Worm (Caenorhabditis elegans): ENCODE measurements around the gene adm-2.

DNA sequence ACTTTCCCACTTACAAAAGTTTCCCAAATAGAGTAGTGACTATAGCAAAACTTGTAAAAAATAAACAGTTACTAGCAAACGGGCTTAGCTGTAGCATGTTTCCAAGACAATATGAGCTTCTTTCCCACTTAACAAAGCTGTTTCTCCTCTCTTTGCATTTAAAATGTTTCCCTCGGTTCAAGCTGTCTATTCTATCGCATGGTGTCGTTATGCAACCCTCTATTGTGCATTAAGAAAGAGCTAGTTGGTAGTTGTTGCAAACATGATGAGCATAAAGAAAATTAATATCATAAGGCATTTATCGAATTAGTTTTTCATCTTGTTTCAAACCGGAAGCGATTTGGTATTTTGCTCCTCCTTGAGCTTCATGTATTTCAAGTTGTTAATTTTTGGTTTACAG is 35.1 kb downstream of the adm-2 start, which contains the start of gene poml-1:
- TF ChIP-seq elt-3 (tag; optimal IDR thresholded peaks at IDR 0.05) (no peak), lsy-2 (tag; optimal IDR thresholded peaks at IDR 0.05) (no peak), nhr-28 (tag; optimal IDR thresholded peaks at IDR 0.05) (no peak), unc-62 (GFP tag; optimal IDR thresholded peaks at IDR 0.05) (no peak), mep-1 (tag; optimal IDR thresholded peaks at IDR 0.05) (no peak), flh-1 (GFP tag; optimal IDR thresholded peaks at IDR 0.05) (no peak), snpc-4 (tag; optimal IDR thresholded peaks at IDR 0.05) (no peak), elt-1 (tag; optimal IDR thresholded peaks at IDR 0.05; ENCODE audit: borderline replicate concordance, insufficient read depth) (no peak), ztf-11 (tag; optimal IDR thresholded peaks at IDR 0.05) (no peak), mab-5 (tag; optimal IDR thresholded peaks at IDR 0.05) (no peak)

Data from whole organism, mixed stage, embryonic.